Fruit fly (Drosophila melanogaster): ENCODE data around the gene fd3F.
A peak's percentile ranks its signal among the peaks of the same experiment; 100 is the strongest.

Gene fd3F

DNA sequence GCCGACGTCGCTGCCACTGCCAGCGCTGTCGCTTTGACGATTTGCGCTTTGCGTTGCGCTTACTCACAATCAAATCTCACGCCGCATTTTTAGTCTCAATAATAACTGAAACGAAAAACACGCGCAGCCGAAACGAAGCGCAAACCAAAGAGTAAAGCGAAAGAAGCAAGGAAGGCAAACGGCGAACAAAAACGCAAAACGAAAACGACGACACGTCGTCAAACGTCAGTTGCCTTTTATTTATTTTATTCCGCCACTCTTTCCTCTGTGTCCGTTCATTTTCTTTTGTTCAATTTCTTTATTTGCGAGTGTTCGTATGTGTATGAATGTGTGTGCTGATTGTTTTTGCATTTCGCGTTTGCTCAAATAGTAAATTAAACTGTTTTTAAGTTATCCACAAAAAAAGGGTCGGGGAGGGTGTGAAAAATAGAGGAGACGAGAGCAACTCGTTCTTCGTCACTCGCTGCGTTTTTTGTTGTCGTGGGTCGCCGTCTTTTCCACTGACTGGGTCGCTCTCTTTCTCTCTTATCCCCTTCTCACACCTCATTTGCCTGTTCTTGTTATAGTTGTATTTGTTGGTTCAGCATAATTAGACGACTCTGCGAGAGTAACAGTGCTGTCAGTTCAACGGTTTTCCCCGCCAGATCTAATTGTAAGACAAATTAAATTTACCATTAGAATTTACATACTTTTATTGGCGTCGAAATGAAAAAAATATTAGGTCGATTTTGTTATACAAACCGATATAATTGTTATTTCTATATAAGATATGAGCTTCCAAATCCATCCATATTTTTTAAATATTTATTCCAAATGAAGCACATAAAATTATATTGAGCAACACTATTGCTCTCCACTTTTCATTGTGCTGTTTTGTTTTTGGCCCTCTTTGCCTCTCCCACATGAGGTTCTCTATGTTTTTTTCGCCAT lies 29.0 kb upstream of the fd3F start (continued):
- TF ChIP-seq CG2875 (GFP tag; optimal IDR thresholded peaks at IDR 0.05) (peak; percentile 54), hkb (optimal IDR thresholded peaks at IDR 0.05) (no peak), hkb (GFP tag; IDR thresholded peaks at IDR 0.05) (peak; percentile 59), CG18262 (tag; optimal IDR thresholded peaks at IDR 0.05) (peak; percentile 82), peb (GFP tag; IDR thresholded peaks at IDR 0.05) (0 out of 2 replicates have a peak, but pooled peaks have one; percentile 34), CHES-1-like (GFP tag; optimal IDR thresholded peaks at IDR 0.05) (peak; percentile 36), lola (GFP tag; optimal IDR thresholded peaks at IDR 0.05) (peak in 1 of 3 experiments; percentile 72), fu2 (GFP tag; optimal IDR thresholded peaks at IDR 0.05) (no peak), pho (GFP tag; optimal IDR thresholded peaks at IDR 0.05) (peak; percentile 55), CG32772 (GFP tag; IDR thresholded peaks at IDR 0.05) (peak; percentile 33; the same call in 1 of the 2 replicates), D19A (tag; optimal IDR thresholded peaks at IDR 0.05) (peak; percentile 66), fd102C (GFP tag; optimal IDR thresholded peaks at IDR 0.05) (no peak), stwl (tag; optimal IDR thresholded peaks at IDR 0.05) (peak; percentile 30), croc (GFP tag; conservative IDR thresholded peaks at IDR 0.05) (no peak), mirr (GFP tag; optimal IDR thresholded peaks at IDR 0.05) (no peak), CG8359 (GFP tag; optimal IDR thresholded peaks at IDR 0.05; ENCODE audit: borderline replicate concordance) (no peak), salm (tag; optimal IDR thresholded peaks at IDR 0.05) (peak; percentile 51), gsb-n (tag; optimal IDR thresholded peaks at IDR 0.05) (peak; percentile 76), Ptx1 (GFP tag; IDR thresholded peaks at IDR 0.05) (peak; percentile 53), CG10979 (tag; optimal IDR thresholded peaks at IDR 0.05) (peak; percentile 76), NC2β (GFP tag; optimal IDR thresholded peaks at IDR 0.05) (no peak), ro (GFP tag; IDR thresholded peaks at IDR 0.05) (no peak), CG4328 (GFP tag; optimal IDR thresholded peaks at IDR 0.05) (peak; percentile 70), CG7987 (GFP tag; optimal IDR thresholded peaks at IDR 0.05) (no peak), CG17568 (GFP tag; optimal IDR thresholded peaks at IDR 0.05) (peak; percentile 22), btn (GFP tag; optimal IDR thresholded peaks at IDR 0.05) (no peak), ERR (GFP tag; optimal IDR thresholded peaks at IDR 0.05) (no peak), dati (GFP tag; IDR thresholded peaks at IDR 0.05) (no peak), CG12236 (GFP tag; optimal IDR thresholded peaks at IDR 0.05) (no peak), Blimp-1 (GFP tag; optimal IDR thresholded peaks at IDR 0.05) (peak; percentile 68), CG32767 (GFP tag; IDR thresholded peaks at IDR 0.05) (peak; percentile 69), Med (GFP tag) (peak; percentile 90), Sry-δ (GFP tag; optimal IDR thresholded peaks at IDR 0.05) (peak; percentile 3), CG13287 (GFP tag; IDR thresholded peaks at IDR 0.05; ENCODE audit: partially characterized antibody) (no peak), dmrt99B (tag; optimal IDR thresholded peaks at IDR 0.05) (peak; percentile 78), Gug (GFP tag; IDR thresholded peaks at IDR 0.05) (no peak; the same call in 3 of the 4 replicates), Abd-B (GFP tag; optimal IDR thresholded peaks at IDR 0.05) (peak; percentile 46), HLHmδ (GFP tag; optimal IDR thresholded peaks at IDR 0.05) (no peak), Poxn (GFP tag; IDR thresholded peaks at IDR 0.05) (0 out of 2 replicates have a peak, but pooled peaks have one; percentile 16), CG12744 (GFP tag; optimal IDR thresholded peaks at IDR 0.05) (peak; percentile 61), repo (GFP tag; optimal IDR thresholded peaks at IDR 0.05) (no peak), CG1832 (GFP tag; optimal IDR thresholded peaks at IDR 0.05) (no peak), CG30403 (GFP tag; optimal IDR thresholded peaks at IDR 0.05) (peak; percentile 73), E2f2 (GFP tag; IDR thresholded peaks at IDR 0.05) (peak; percentile 48), tgo (GFP tag; IDR thresholded peaks at IDR 0.05) (peak; percentile 57; the same call in 1 of the 3 replicates), CG8765 (GFP tag; IDR thresholded peaks at IDR 0.05) (no peak), dan (GFP tag; IDR thresholded peaks at IDR 0.05) (no peak), CG6813 (GFP tag; optimal IDR thresholded peaks at IDR 0.05) (peak; percentile 75)

Measured in whole organism, embryonic.